Fruit fly (Drosophila melanogaster) whole organism, adult: ENCODE data around the gene CG11756.
A peak's percentile ranks its signal among the peaks of the same experiment; 100 is the strongest.

Experiments
- CG33017 ChIP-seq: fragments of 200-800 bp; sonication (Bioruptor generic); optimal IDR thresholded peaks from 2 replicates; lab custom pipeline; 2018; ENCODE audit warnings: missing biosample characterization, mild to moderate bottlenecking, missing genetic modification characterization, moderate library complexity
- Mnt ChIP-seq: fragments of 200-800 bp; sonication (Bioruptor generic); optimal IDR thresholded peaks from 2 replicates; lab custom pipeline; 2016; ENCODE audit warnings: missing biosample characterization, mild to moderate bottlenecking, missing genetic modification characterization
- toe ChIP-seq: fragments of 200-800 bp; sonication (Bioruptor generic); optimal IDR thresholded peaks from 2 replicates; lab custom pipeline; 2016; ENCODE audit warnings: missing biosample characterization, missing genetic modification characterization

DNA sequence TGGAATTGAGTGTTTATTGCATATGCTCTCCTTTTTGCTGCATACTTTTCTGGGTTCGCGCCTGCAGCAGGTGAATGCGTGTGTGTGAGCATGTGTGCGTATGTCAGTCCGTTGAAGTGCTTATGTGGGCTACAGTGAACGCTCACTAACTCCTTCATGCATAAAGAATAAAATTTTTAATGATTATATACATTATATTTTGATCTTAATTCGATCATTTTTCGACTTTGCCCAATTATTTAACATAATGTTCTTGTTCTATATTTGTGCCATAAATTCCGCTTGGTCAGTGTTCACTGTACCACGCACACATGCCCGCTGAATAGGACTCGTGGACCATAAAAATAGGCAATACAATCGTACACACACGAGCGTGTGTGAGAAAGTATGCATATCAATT is 22.9 kb downstream of the CG11756 start:
- TF ChIP-seq CG33017 (tag; lab: Kevin White, UChicago) = peak; percentile 33
- TF ChIP-seq toe (GFP tag; lab: Kevin White, UChicago) = no peak
- TF ChIP-seq Mnt (GFP tag; lab: Kevin White, UChicago) = no peak
